Fruit fly (Drosophila melanogaster): Measurements from ENCODE around the gene MED30.

The MED30 gene

DNA sequence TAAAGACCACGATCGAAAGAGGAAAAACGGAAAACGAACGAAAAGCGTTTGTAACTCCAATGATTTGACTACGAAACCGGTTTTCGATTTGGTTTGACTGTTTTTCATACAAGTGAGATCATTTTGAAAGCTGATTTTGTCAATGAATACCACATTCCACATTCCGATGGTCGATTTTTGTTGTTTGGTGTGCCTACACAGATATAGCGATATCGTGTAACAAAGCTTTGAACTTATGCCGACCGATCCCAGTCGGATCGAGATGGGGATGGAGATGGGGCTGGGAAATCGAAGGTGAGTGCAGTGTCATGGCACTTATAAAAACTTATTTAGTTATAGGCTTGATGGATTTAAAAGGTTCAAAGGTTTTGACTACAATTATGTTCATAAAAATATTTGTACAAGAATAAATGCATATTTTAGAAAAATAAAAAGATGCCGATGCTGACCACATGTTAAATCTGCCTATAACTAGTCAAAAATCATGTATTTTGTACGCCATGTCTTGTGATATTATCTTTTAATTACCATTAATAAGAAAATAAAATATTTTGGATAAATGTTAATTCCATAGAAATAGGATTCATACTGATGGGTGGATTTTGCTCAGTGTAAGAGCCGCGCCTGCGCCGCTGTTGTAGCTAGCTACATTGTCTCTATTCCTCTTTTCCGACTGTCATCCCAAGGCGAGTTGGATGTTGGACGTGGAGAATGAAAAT, 11.6 kb downstream of the MED30 start (continued):
- TF ChIP-seq Sox100B (GFP tag; optimal IDR thresholded peaks at IDR 0.05), result peak; percentile 81
- peak; percentile 37 for TF ChIP-seq ind (GFP tag; optimal IDR thresholded peaks at IDR 0.05)
- peak; percentile 79 for TF ChIP-seq CG2712 (tag; optimal IDR thresholded peaks at IDR 0.05)
- no peak for TF ChIP-seq slp2 (GFP tag; optimal IDR thresholded peaks at IDR 0.05)
- peak; percentile 5 for TF ChIP-seq CG4820 (GFP tag; optimal IDR thresholded peaks at IDR 0.05)
- TF ChIP-seq ftz-f1 (GFP tag; optimal IDR thresholded peaks at IDR 0.05), result no peak
- TF ChIP-seq mam (GFP tag; optimal IDR thresholded peaks at IDR 0.05), result no peak
- no peak for TF ChIP-seq Bgb (GFP tag; IDR thresholded peaks at IDR 0.05; ENCODE audit: partially characterized antibody)
- TF ChIP-seq CG6765 (GFP tag; optimal IDR thresholded peaks at IDR 0.05), result peak; percentile 35
- peak; percentile 81 for TF ChIP-seq phol (tag; optimal IDR thresholded peaks at IDR 0.05)
- peak; percentile 22 for TF ChIP-seq CG10462 (GFP tag; optimal IDR thresholded peaks at IDR 0.05)
- TF ChIP-seq salm (tag; optimal IDR thresholded peaks at IDR 0.05), result peak; percentile 26
- peak; percentile 69 for TF ChIP-seq sens (GFP tag)
- TF ChIP-seq ara (GFP tag; IDR thresholded peaks at IDR 0.05), result peak; percentile 48
- peak; percentile 43 for TF ChIP-seq Chrac-16 (GFP tag; optimal IDR thresholded peaks at IDR 0.05)
- TF ChIP-seq Meics (GFP tag; optimal IDR thresholded peaks at IDR 0.05), result peak; percentile 62
- no peak for TF ChIP-seq bbx (GFP tag; IDR thresholded peaks at IDR 0.05; ENCODE audit: partially characterized antibody)
- peak; percentile 37; the same call in 1 of the 3 replicates for TF ChIP-seq CG7357 (GFP tag; IDR thresholded peaks at IDR 0.05)
- TF ChIP-seq CG34422 (GFP tag; IDR thresholded peaks at IDR 0.05), result 0 out of 3 replicates have a peak, but pooled peaks have one; percentile 42
- peak; percentile 55 for TF ChIP-seq CG12659 (GFP tag; optimal IDR thresholded peaks at IDR 0.05)
- peak; percentile 29 for TF ChIP-seq CG12155 (GFP tag; optimal IDR thresholded peaks at IDR 0.05)
- peak; percentile 63 for TF ChIP-seq Xrp1 (GFP tag; IDR thresholded peaks at IDR 0.05)
- TF ChIP-seq lov (optimal IDR thresholded peaks at IDR 0.05), result no peak
- 0 out of 3 replicates have a peak, but pooled peaks have one; percentile 20 for TF ChIP-seq lov (GFP tag; IDR thresholded peaks at IDR 0.05)
- TF ChIP-seq ro (GFP tag; IDR thresholded peaks at IDR 0.05), result peak; percentile 41; the same call in 1 of the 2 replicates
- peak; percentile 55 for TF ChIP-seq gsb-n (tag; optimal IDR thresholded peaks at IDR 0.05)
- peak; percentile 23 for TF ChIP-seq Max (GFP tag; optimal IDR thresholded peaks at IDR 0.05)
- TF ChIP-seq CG10366 (GFP tag; IDR thresholded peaks at IDR 0.05), result peak; percentile 52
- TF ChIP-seq Dbx (GFP tag; IDR thresholded peaks at IDR 0.05), result no peak
- TF ChIP-seq MTF-1 (GFP tag; optimal IDR thresholded peaks at IDR 0.05; ENCODE audit: borderline replicate concordance), result no peak
- peak; percentile 40 for TF ChIP-seq cato (GFP tag; optimal IDR thresholded peaks at IDR 0.05; ENCODE audit: borderline replicate concordance)
- TF ChIP-seq Vsx1 (GFP tag; optimal IDR thresholded peaks at IDR 0.05), result no peak
- TF ChIP-seq CG15514 (GFP tag; optimal IDR thresholded peaks at IDR 0.05), result no peak
- peak; percentile 63 for TF ChIP-seq D19A (tag; optimal IDR thresholded peaks at IDR 0.05)
- peak; percentile 71 for TF ChIP-seq grau (tag; optimal IDR thresholded peaks at IDR 0.05)
- peak; percentile 77 for TF ChIP-seq CG12769 (tag; optimal IDR thresholded peaks at IDR 0.05)
- TF ChIP-seq fd96Cb (tag; optimal IDR thresholded peaks at IDR 0.05), result peak; percentile 67
- peak; percentile 65 for TF ChIP-seq CG17385 (GFP tag; optimal IDR thresholded peaks at IDR 0.05)
- peak; percentile 70 for TF ChIP-seq CG7556 (GFP tag; optimal IDR thresholded peaks at IDR 0.05)
- TF ChIP-seq CG10147 (GFP tag; optimal IDR thresholded peaks at IDR 0.05), result peak; percentile 52
- no peak for TF ChIP-seq gro (GFP tag; optimal IDR thresholded peaks at IDR 0.05)
- TF ChIP-seq CG6254 (GFP tag; optimal IDR thresholded peaks at IDR 0.05), result no peak
- TF ChIP-seq PHDP (tag; optimal IDR thresholded peaks at IDR 0.05), result peak; percentile 66
- no peak for TF ChIP-seq D (optimal IDR thresholded peaks at IDR 0.05)
- TF ChIP-seq D (GFP tag; optimal IDR thresholded peaks at IDR 0.05), result peak; percentile 54
- peak in 1 of 2 experiments; percentile 82 for TF ChIP-seq Hr51 (GFP tag; optimal IDR thresholded peaks at IDR 0.05)
- peak; percentile 69 for TF ChIP-seq CG30403 (GFP tag; optimal IDR thresholded peaks at IDR 0.05)
- no peak for TF ChIP-seq hkb (optimal IDR thresholded peaks at IDR 0.05)
- TF ChIP-seq hkb (GFP tag; IDR thresholded peaks at IDR 0.05), result no peak
- TF ChIP-seq grn (GFP tag; optimal IDR thresholded peaks at IDR 0.05), result peak; percentile 51

All from whole organism, embryonic.